Worm (Caenorhabditis elegans) whole organism, young adult: ENCODE results near the gene F54F7.10.

Experiments used
- B0336.3 ChIP-seq: fragments of 200-800 bp; sonication (Bioruptor generic); IDR thresholded peaks from 2 replicates; pipeline ENCODE4 v1.3.6; 2022; ENCODE audit warnings: missing genetic modification characterization, missing compliant biosample characterization
- F22D6.2 ChIP-seq: sonication (generic microtip); optimal IDR thresholded peaks from 2 replicates; lab custom pipeline; 2016; ENCODE audit warnings: mild to moderate bottlenecking, missing genetic modification characterization, missing compliant biosample characterization
- F23B12.7 ChIP-seq: sonication (generic microtip); optimal IDR thresholded peaks from 2 replicates; lab custom pipeline; 2017; ENCODE audit warnings: missing genetic modification characterization, mild to moderate bottlenecking, missing compliant biosample characterization, antibody characterized with exemption, moderate library complexity; ENCODE audit not compliant: insufficient read depth
- F33H1.4 ChIP-seq: fragments of 200-800 bp; sonication (Bioruptor generic); IDR thresholded peaks from 2 replicates; pipeline ENCODE4 v1.3.6; 2022; ENCODE audit warnings: missing genetic modification reagents, missing genetic modification characterization, missing compliant biosample characterization
- F37B4.10 ChIP-seq: fragments of 200-800 bp; sonication (Bioruptor generic); IDR thresholded peaks from 2 replicates; pipeline ENCODE4 v1.3.6; 2022; ENCODE audit warnings: missing genetic modification characterization, missing compliant biosample characterization
- F49E8.2 ChIP-seq: sonication (generic microtip); optimal IDR thresholded peaks from 3 replicates; lab custom pipeline; 2017; ENCODE audit warnings: missing genetic modification characterization, mild to moderate bottlenecking, missing compliant biosample characterization, antibody characterized with exemption, moderate library complexity; ENCODE audit not compliant: insufficient read depth
- F52B5.7 ChIP-seq: sonication (generic microtip); optimal IDR thresholded peaks from 2 replicates; lab custom pipeline; 2016; ENCODE audit warnings: mild to moderate bottlenecking, missing genetic modification characterization, missing compliant biosample characterization
- F55B11.4 ChIP-seq: sonication (generic microtip); optimal IDR thresholded peaks from 2 replicates; lab custom pipeline; 2016; ENCODE audit warnings: missing compliant biosample characterization, missing genetic modification characterization, borderline replicate concordance; ENCODE audit not compliant: insufficient read depth
- F57C9.4 ChIP-seq: sonication (generic microtip); optimal IDR thresholded peaks from 2 replicates; lab custom pipeline; 2017; ENCODE audit warnings: mild to moderate bottlenecking, missing genetic modification characterization, missing compliant biosample characterization
- K12H6.12 ChIP-seq: fragments of 200-800 bp; sonication (Bioruptor generic); optimal IDR thresholded peaks from 2 replicates; lab custom pipeline; 2018; ENCODE audit warnings: mild to moderate bottlenecking, missing genetic modification characterization, missing compliant biosample characterization
- akir-1 ChIP-seq: fragments of 200-800 bp; sonication (Bioruptor generic); optimal IDR thresholded peaks from 2 replicates; lab custom pipeline; 2018; ENCODE audit warnings: mild to moderate bottlenecking, missing genetic modification characterization, moderate library complexity, missing compliant biosample characterization
- athp-1 ChIP-seq: sonication (generic microtip); optimal IDR thresholded peaks from 2 replicates; lab custom pipeline; 2017; ENCODE audit warnings: mild to moderate bottlenecking, missing genetic modification characterization, missing compliant biosample characterization
- ccch-3 ChIP-seq: fragments of 200-800 bp; sonication (Bioruptor generic); optimal IDR thresholded peaks from 2 replicates; lab custom pipeline; 2018; ENCODE audit warnings: mild to moderate bottlenecking, missing genetic modification characterization, missing compliant biosample characterization
- cebp-2 ChIP-seq: fragments of 200-800 bp; sonication (Bioruptor generic); IDR thresholded peaks from 2 replicates; pipeline ENCODE4 v1.3.6; 2022; ENCODE audit warnings: missing genetic modification characterization, missing compliant biosample characterization
- egl-18 ChIP-seq: fragments of 200-800 bp; sonication (Bioruptor generic); IDR thresholded peaks from 2 replicates; pipeline ENCODE4 v1.3.6; 2022; ENCODE audit warnings: missing genetic modification reagents, missing genetic modification characterization, missing compliant biosample characterization
- gei-17 ChIP-seq: fragments of 200-800 bp; sonication (Bioruptor generic); optimal IDR thresholded peaks from 2 replicates; lab custom pipeline; 2018; ENCODE audit warnings: mild to moderate bottlenecking, missing genetic modification characterization, missing compliant biosample characterization
- hlh-12 ChIP-seq: sonication (generic microtip); optimal IDR thresholded peaks from 2 replicates; lab custom pipeline; 2016; ENCODE audit warnings: missing genetic modification characterization, missing compliant biosample characterization
- hmg-20 ChIP-seq: fragments of 200-800 bp; sonication (Bioruptor generic); IDR thresholded peaks from 2 replicates; pipeline ENCODE4 v1.3.6; 2022; ENCODE audit warnings: missing genetic modification reagents, missing genetic modification characterization, missing compliant biosample characterization
- lag-1 ChIP-seq: fragments of 200-800 bp; sonication (Bioruptor generic); IDR thresholded peaks from 2 replicates; pipeline ENCODE4 v1.3.6; 2022; ENCODE audit warnings: missing genetic modification reagents, missing genetic modification characterization, missing compliant biosample characterization
- lin-26 ChIP-seq: fragments of 200-800 bp; sonication (Bioruptor generic); IDR thresholded peaks from 2 replicates; pipeline ENCODE4 v1.3.6; 2022; ENCODE audit warnings: missing genetic modification reagents, missing genetic modification characterization, missing compliant biosample characterization
- lin-35 ChIP-seq, 3 experiments: fragments of 150-350 bp in 2 of 3; sonication (generic microtip) in 1 of 3; optimal IDR thresholded peaks; 2 replicates each; lab custom pipeline; 2014 to 2018; ENCODE audit warnings: missing biosample characterization in 3 of 3, missing genetic modification characterization in 3 of 3, missing genetic modification reagents in 3 of 3
- lsl-1 ChIP-seq: fragments of 200-800 bp; sonication (Bioruptor generic); optimal IDR thresholded peaks from 2 replicates; lab custom pipeline; 2018; ENCODE audit warnings: mild to moderate bottlenecking, missing genetic modification characterization, moderate library complexity, missing compliant biosample characterization
- lsy-27 ChIP-seq: sonication (generic microtip); optimal IDR thresholded peaks from 2 replicates; lab custom pipeline; 2017; ENCODE audit warnings: missing genetic modification characterization, mild to moderate bottlenecking, missing compliant biosample characterization, antibody characterized with exemption, missing genotype, borderline replicate concordance; ENCODE audit not compliant: insufficient read depth
- madf-10 ChIP-seq: sonication (generic microtip); optimal IDR thresholded peaks from 2 replicates; lab custom pipeline; 2016; ENCODE audit warnings: mild to moderate bottlenecking, missing genetic modification characterization, missing compliant biosample characterization
- madf-3 ChIP-seq: fragments of 200-800 bp; sonication (Bioruptor generic); IDR thresholded peaks from 2 replicates; pipeline ENCODE4 v1.3.6; 2022; ENCODE audit warnings: missing genetic modification reagents, missing genetic modification characterization, missing compliant biosample characterization
- madf-8 ChIP-seq: fragments of 200-800 bp; sonication (Bioruptor generic); conservative IDR thresholded peaks from 2 replicates; pipeline ENCODE4 v1.3.6; 2022; ENCODE audit warnings: missing genetic modification reagents, missing genetic modification characterization, missing compliant biosample characterization
- nfya-1 ChIP-seq: sonication (generic microtip); optimal IDR thresholded peaks from 2 replicates; lab custom pipeline; 2017; ENCODE audit warnings: antibody characterized with exemption, missing compliant biosample characterization, missing genetic modification characterization, borderline replicate concordance; ENCODE audit not compliant: insufficient read depth
- nhr-120 ChIP-seq: fragments of 200-800 bp; sonication (Bioruptor generic); IDR thresholded peaks from 2 replicates; pipeline ENCODE4 v1.3.6; 2022; ENCODE audit warnings: missing genetic modification characterization, missing compliant biosample characterization
- nhr-90 ChIP-seq: sonication (generic microtip); optimal IDR thresholded peaks from 2 replicates; lab custom pipeline; 2016; ENCODE audit warnings: missing genotype, mild to moderate bottlenecking, missing genetic modification characterization, missing compliant biosample characterization
- snpc-3.4 ChIP-seq: sonication (generic microtip); optimal IDR thresholded peaks from 2 replicates; lab custom pipeline; 2017; ENCODE audit warnings: missing genetic modification characterization, mild to moderate bottlenecking, missing compliant biosample characterization, antibody characterized with exemption, moderate library complexity, missing genotype, missing genetic modification reagents
- ztf-22 ChIP-seq: fragments of 200-800 bp; sonication (Bioruptor generic); optimal IDR thresholded peaks from 2 replicates; lab custom pipeline; 2018; ENCODE audit warnings: mild to moderate bottlenecking, missing genetic modification characterization, moderate library complexity, missing compliant biosample characterization
- ztf-28 ChIP-seq: fragments of 200-800 bp; sonication (Bioruptor generic); IDR thresholded peaks from 2 replicates; pipeline ENCODE4 v1.3.6; 2022; ENCODE audit warnings: missing genetic modification reagents, missing genetic modification characterization, missing compliant biosample characterization
- ztf-3 ChIP-seq: fragments of 200-800 bp; sonication (Bioruptor generic); optimal IDR thresholded peaks from 2 replicates; lab custom pipeline; 2018; ENCODE audit warnings: mild to moderate bottlenecking, missing genetic modification characterization, missing compliant biosample characterization

F54F7.10 gene

ce11 chrX:11856214-11856613 lies 7.2 kb upstream of the F54F7.10 start:
- TF ChIP-seq cebp-2 (no peak), madf-8 (GFP tag; lab: Robert Waterston, UW) (no peak), F55B11.4 (tag; lab: Kevin White, UChicago) (no peak), F22D6.2 (tag; lab: Kevin White, UChicago) (no peak), akir-1 (GFP tag; lab: Kevin White, UChicago) (no peak), lag-1 (GFP tag; lab: Robert Waterston, UW) (no peak), gei-17 (no peak), F23B12.7 (tag; lab: Kevin White, UChicago) (no peak)

ce11 chrX:11857178-11857577 lies 6.2 kb upstream of the F54F7.10 start, which contains the start of gene mes-1:
Gene mes-1, plus strand, starts transcription at chrX:11857478.
- no peak for TF ChIP-seq snpc-3.4 (tag; lab: Kevin White, UChicago)

- TF ChIP-seq ccch-3 = no peak
- TF ChIP-seq B0336.3 = no peak
- no peak for TF ChIP-seq ztf-22 (GFP tag; lab: Kevin White, UChicago)
- TF ChIP-seq F37B4.10 (GFP tag; lab: Robert Waterston, UW) = no peak
- TF ChIP-seq nhr-120 (GFP tag; lab: Robert Waterston, UW) = no peak
- TF ChIP-seq hmg-20 = no peak
- no peak for TF ChIP-seq K12H6.12 (tag; lab: Kevin White, UChicago)
- no peak for TF ChIP-seq F22D6.2 (tag; lab: Kevin White, UChicago)
- no peak for TF ChIP-seq F55B11.4 (tag; lab: Kevin White, UChicago)
- no peak for TF ChIP-seq F57C9.4 (tag; lab: Kevin White, UChicago)
- no peak for TF ChIP-seq lsl-1 (GFP tag; lab: Kevin White, UChicago)
Observed at ce11 chrX:11865083-11865482, 1.7 kb downstream of the F54F7.10 start, which contains the start of gene F54F7.6. Gene F54F7.6, plus strand, starts transcription at chrX:11865383.

ce11 chrX:11869260-11869659 lies 5.9 kb downstream of the F54F7.10 start, which contains the start of gene dot-1.2:
Gene dot-1.2, minus strand, starts transcription at chrX:11869360.
- no peak for TF ChIP-seq madf-10 (tag; lab: Kevin White, UChicago)
- no peak for TF ChIP-seq hlh-12 (tag; lab: Kevin White, UChicago)
- TF ChIP-seq egl-18 = no peak
- TF ChIP-seq F23B12.7 (tag; lab: Kevin White, UChicago) = no peak
- TF ChIP-seq ztf-3 (GFP tag; lab: Kevin White, UChicago) = no peak
- TF ChIP-seq lin-26 (GFP tag; lab: Robert Waterston, UW) = no peak
- TF ChIP-seq F52B5.7 (tag; lab: Kevin White, UChicago) = no peak
- no peak for TF ChIP-seq F33H1.4
- TF ChIP-seq lin-35 (GFP tag; optimal IDR thresholded peaks at IDR 0.05; lab: Kevin White, UChicago) = no peak
- TF ChIP-seq madf-3 = no peak
- TF ChIP-seq F49E8.2 (tag; lab: Kevin White, UChicago) = no peak
- TF ChIP-seq ztf-22 (GFP tag; lab: Kevin White, UChicago) = no peak
- TF ChIP-seq nfya-1 (tag; lab: Kevin White, UChicago) = no peak
- TF ChIP-seq lsy-27 (tag; lab: Kevin White, UChicago) = no peak
- TF ChIP-seq athp-1 (tag; lab: Kevin White, UChicago) = no peak
- no peak for TF ChIP-seq ztf-28 (GFP tag; lab: Robert Waterston, UW)
- no peak for TF ChIP-seq nhr-90
